Worm (Caenorhabditis elegans) whole organism, young adult: ENCODE measurements around the gene Y116A8C.38.

Source experiments
- C17E4.6 ChIP-seq: fragments of 200-800 bp; sonication (Bioruptor generic); IDR thresholded peaks from 2 replicates; pipeline ENCODE4 v1.3.6; 2022; ENCODE audit warnings: missing genetic modification reagents, missing genetic modification characterization, missing compliant biosample characterization
- F10E7.11 ChIP-seq: sonication (generic microtip); optimal IDR thresholded peaks from 2 replicates; lab custom pipeline; 2017; ENCODE audit warnings: mild to moderate bottlenecking, missing genetic modification characterization, moderate library complexity, missing compliant biosample characterization
- F22D6.2 ChIP-seq: sonication (generic microtip); optimal IDR thresholded peaks from 2 replicates; lab custom pipeline; 2016; ENCODE audit warnings: mild to moderate bottlenecking, missing genetic modification characterization, missing compliant biosample characterization
- K11D2.4 ChIP-seq: fragments of 200-800 bp; sonication (Bioruptor generic); IDR thresholded peaks from 2 replicates; pipeline ENCODE4 v1.3.6; 2022; ENCODE audit warnings: missing genetic modification reagents, missing genetic modification characterization, missing compliant biosample characterization
- Y67H2A.10 ChIP-seq: fragments of 200-800 bp; sonication (Bioruptor generic); conservative IDR thresholded peaks from 2 replicates; pipeline ENCODE4 v1.3.6; 2022; ENCODE audit warnings: missing genetic modification reagents, missing genetic modification characterization, missing compliant biosample characterization
- ZK185.1 ChIP-seq: sonication (generic microtip); optimal IDR thresholded peaks from 2 replicates; lab custom pipeline; 2016; ENCODE audit warnings: mild to moderate bottlenecking, missing genetic modification characterization, missing compliant biosample characterization; ENCODE audit not compliant: poor library complexity, severe bottlenecking
- aptf-2 ChIP-seq: fragments of 200-800 bp; sonication (Bioruptor generic); conservative IDR thresholded peaks from 2 replicates; pipeline ENCODE4 v1.3.6; 2022; ENCODE audit warnings: missing genetic modification reagents, missing genetic modification characterization, missing compliant biosample characterization
- bed-2 ChIP-seq: fragments of 200-800 bp; sonication (Bioruptor generic); IDR thresholded peaks from 2 replicates; pipeline ENCODE4 v1.3.6; 2022; ENCODE audit warnings: missing genetic modification reagents, missing genetic modification characterization, missing compliant biosample characterization
- ceh-40 ChIP-seq: fragments of 200-800 bp; sonication (Bioruptor generic); IDR thresholded peaks from 2 replicates; pipeline ENCODE4 v1.3.6; 2022; ENCODE audit warnings: missing genetic modification characterization, missing compliant biosample characterization
- dox-1 ChIP-seq: fragments of 200-800 bp; sonication (Bioruptor generic); IDR thresholded peaks from 2 replicates; pipeline ENCODE4 v1.3.6; 2022; ENCODE audit warnings: missing genetic modification reagents, missing genetic modification characterization, missing compliant biosample characterization
- dpl-1 ChIP-seq: fragments of 150-350 bp; optimal IDR thresholded peaks from 2 replicates; lab custom pipeline; 2014; ENCODE audit warnings: missing biosample characterization, missing genetic modification reagents, missing genetic modification characterization
- egrh-3 ChIP-seq: fragments of 200-800 bp; sonication (Bioruptor generic); IDR thresholded peaks from 2 replicates; pipeline ENCODE4 v1.3.6; 2022; ENCODE audit warnings: missing genetic modification reagents, missing genetic modification characterization, missing compliant biosample characterization
- hsf-1 ChIP-seq: fragments of 200-800 bp; sonication (Bioruptor generic); IDR thresholded peaks from 2 replicates; pipeline ENCODE4 v1.3.6; 2022; ENCODE audit warnings: missing genetic modification reagents, missing genetic modification characterization, missing compliant biosample characterization
- nhr-179 ChIP-seq: sonication (generic microtip); optimal IDR thresholded peaks from 2 replicates; lab custom pipeline; 2016; ENCODE audit warnings: mild to moderate bottlenecking, missing genetic modification characterization, missing compliant biosample characterization
- nhr-80 ChIP-seq: sonication (generic microtip); optimal IDR thresholded peaks from 2 replicates; lab custom pipeline; 2016; ENCODE audit warnings: missing genetic modification characterization, missing compliant biosample characterization
- rcor-1 ChIP-seq: fragments of 200-800 bp; sonication (Bioruptor generic); IDR thresholded peaks from 2 replicates; pipeline ENCODE4 v1.3.6; 2022; ENCODE audit warnings: missing genetic modification reagents, missing genetic modification characterization, missing compliant biosample characterization
- sdz-38 ChIP-seq: sonication (generic microtip); optimal IDR thresholded peaks from 2 replicates; lab custom pipeline; 2016; ENCODE audit warnings: missing genotype, missing genetic modification characterization, missing compliant biosample characterization
- sea-2 ChIP-seq: fragments of 200-800 bp; sonication (Bioruptor generic); IDR thresholded peaks from 2 replicates; pipeline ENCODE4 v1.3.6; 2022; ENCODE audit warnings: missing genetic modification characterization, missing compliant biosample characterization
- snpc-1.3 ChIP-seq: sonication (generic microtip); optimal IDR thresholded peaks from 2 replicates; lab custom pipeline; 2017; ENCODE audit warnings: missing genetic modification characterization, mild to moderate bottlenecking, missing compliant biosample characterization, antibody characterized with exemption, moderate library complexity, missing genotype, missing genetic modification reagents; ENCODE audit not compliant: insufficient read depth
- snpc-4 ChIP-seq, 5 experiments: fragments of 150-350 bp in 1 of 5; sonication (generic microtip) in 4 of 5; optimal IDR thresholded peaks; 2 replicates each; lab custom pipeline; 2014 to 2018; ENCODE audit warnings: missing genetic modification characterization in 5 of 5, missing biosample characterization in 3 of 5, antibody characterized with exemption in 2 of 5, mild to moderate bottlenecking in 2 of 5, missing compliant biosample characterization in 2 of 5, missing genotype in 2 of 5, moderate library complexity in 2 of 5, missing genetic modification reagents in 1 of 5
- tbp1 ChIP-seq: fragments of 200-800 bp; sonication (Bioruptor generic); optimal IDR thresholded peaks from 2 replicates; lab custom pipeline; 2018; ENCODE audit warnings: mild to moderate bottlenecking, missing genetic modification characterization, missing compliant biosample characterization
- tlf-1 ChIP-seq: fragments of 200-800 bp; sonication (Bioruptor generic); optimal IDR thresholded peaks from 2 replicates; lab custom pipeline; 2018; ENCODE audit warnings: mild to moderate bottlenecking, missing genetic modification characterization, missing compliant biosample characterization
- unc-130 ChIP-seq: sonication (generic microtip); optimal IDR thresholded peaks from 2 replicates; lab custom pipeline; 2016; ENCODE audit warnings: missing genetic modification reagents, missing genetic modification characterization, missing compliant biosample characterization
- zfh-2 ChIP-seq: fragments of 200-800 bp; sonication (Bioruptor generic); conservative IDR thresholded peaks from 2 replicates; pipeline ENCODE4 v1.3.6; 2022; ENCODE audit warnings: missing genetic modification reagents, missing genetic modification characterization, missing compliant biosample characterization
- zim-3 ChIP-seq: sonication (generic microtip); optimal IDR thresholded peaks from 2 replicates; lab custom pipeline; 2017; ENCODE audit warnings: mild to moderate bottlenecking, missing genetic modification characterization, moderate library complexity, missing compliant biosample characterization
- ztf-18 ChIP-seq: sonication (generic microtip); optimal IDR thresholded peaks from 2 replicates; lab custom pipeline; 2016; ENCODE audit warnings: missing genotype, mild to moderate bottlenecking, missing genetic modification characterization, missing compliant biosample characterization
- ztf-22 ChIP-seq: fragments of 200-800 bp; sonication (Bioruptor generic); optimal IDR thresholded peaks from 2 replicates; lab custom pipeline; 2018; ENCODE audit warnings: mild to moderate bottlenecking, missing genetic modification characterization, moderate library complexity, missing compliant biosample characterization
- ztf-25 ChIP-seq: fragments of 200-800 bp; sonication (Bioruptor generic); IDR thresholded peaks from 2 replicates; pipeline ENCODE4 v1.3.6; 2022; ENCODE audit warnings: missing genetic modification reagents, missing genetic modification characterization, missing compliant biosample characterization
- ztf-26 ChIP-seq: sonication (generic microtip); optimal IDR thresholded peaks from 2 replicates; lab custom pipeline; 2017; ENCODE audit warnings: missing genetic modification characterization, missing compliant biosample characterization
- ztf-3 ChIP-seq: fragments of 200-800 bp; sonication (Bioruptor generic); optimal IDR thresholded peaks from 2 replicates; lab custom pipeline; 2018; ENCODE audit warnings: mild to moderate bottlenecking, missing genetic modification characterization, missing compliant biosample characterization

Y116A8C.38 gene

DNA sequence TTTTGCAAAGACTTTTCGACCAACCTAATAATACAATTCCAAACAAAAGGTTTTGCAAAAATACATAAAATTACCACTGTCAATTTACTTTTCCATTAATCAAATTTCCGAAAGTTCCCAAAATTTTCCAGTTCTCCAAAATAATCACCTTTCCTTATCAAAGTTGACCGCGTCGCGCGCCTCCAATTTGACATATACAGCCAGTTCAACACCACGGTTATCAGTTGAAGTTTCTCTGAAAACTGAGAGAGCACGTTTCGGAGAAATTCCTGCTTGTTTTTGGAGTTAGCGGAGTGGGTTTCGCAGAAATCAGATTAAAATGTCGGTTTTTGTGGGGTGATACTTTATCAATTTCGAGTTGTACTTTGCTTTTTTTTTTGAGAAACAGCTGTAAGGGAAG is 47.7 kb downstream of the Y116A8C.38 start:
- TF ChIP-seq aptf-2 (GFP tag; lab: Robert Waterston, UW) (no peak), dox-1 (peak; percentile 32; the same call in 1 of the 2 replicates), nhr-80 (tag; lab: Kevin White, UChicago) (peak; percentile 55), ztf-22 (GFP tag; lab: Kevin White, UChicago) (no peak)
- TF ChIP-seq, all 124 proteins: peak for 2

DNA sequence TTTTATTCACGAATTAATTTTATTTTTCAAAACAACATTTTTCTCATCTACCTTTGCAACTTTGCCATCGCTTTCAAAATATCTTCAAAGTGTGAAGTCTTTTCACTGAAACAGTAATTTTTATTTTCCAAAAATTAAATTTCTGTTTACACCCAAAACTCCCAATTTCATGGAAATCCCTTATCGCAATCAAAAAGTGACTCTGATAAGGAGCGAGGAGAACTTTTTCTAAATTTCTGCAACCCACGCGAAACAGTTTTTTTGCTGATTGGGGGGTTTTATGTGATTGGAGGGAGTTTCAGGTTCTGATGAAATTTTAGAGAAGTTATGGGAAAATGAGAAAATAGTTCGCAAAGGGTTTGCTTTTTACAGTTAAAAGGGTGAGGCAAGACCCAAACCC is 48.2 kb downstream of the Y116A8C.38 start:
- TF ChIP-seq ztf-3 (GFP tag; lab: Kevin White, UChicago), result no peak
- TF ChIP-seq snpc-4 (GFP tag; optimal IDR thresholded peaks at IDR 0.05; lab: Kevin White, UChicago), result no peak
- TF ChIP-seq snpc-4 (tag; optimal IDR thresholded peaks at IDR 0.05; lab: Kevin White, UChicago), result peak in 3 of 4 experiments; percentile 12 to 59 (median 18)
- TF ChIP-seq dpl-1 (GFP tag; lab: Kevin White, UChicago), result no peak

DNA sequence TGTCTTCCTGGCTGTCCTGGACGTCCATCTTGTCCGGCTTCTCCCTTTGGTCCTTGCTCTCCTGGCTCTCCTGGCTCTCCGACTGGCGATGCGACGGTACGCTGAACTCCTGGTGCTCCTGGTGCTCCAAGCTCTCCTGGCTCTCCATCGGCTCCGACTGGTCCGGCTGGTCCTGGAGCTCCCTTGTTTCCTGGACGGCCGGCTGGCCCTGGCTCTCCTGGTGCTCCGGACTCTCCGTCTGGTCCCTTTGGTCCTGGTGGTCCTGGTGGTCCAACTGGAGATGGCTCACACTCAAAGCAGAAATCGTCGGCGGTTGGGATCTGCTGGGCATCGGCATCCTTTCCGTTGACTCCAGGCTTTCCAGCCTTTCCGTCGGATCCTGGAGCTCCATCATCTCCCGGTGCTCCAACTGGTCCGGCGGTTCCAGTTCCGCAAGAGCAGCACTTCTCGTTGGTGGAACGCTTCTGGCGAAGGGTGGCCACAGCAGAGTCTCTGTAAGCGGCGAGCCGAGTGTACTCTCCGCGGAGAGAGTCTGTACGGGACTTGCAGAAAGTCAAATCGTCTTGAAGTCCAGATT is 51.8 kb downstream of the Y116A8C.38 start:
- TF ChIP-seq rcor-1 (GFP tag; lab: Robert Waterston, UW) (no peak), C17E4.6 (GFP tag; lab: Robert Waterston, UW) (no peak), ztf-18 (tag; lab: Kevin White, UChicago) (no peak), egrh-3 (peak; percentile 96), snpc-1.3 (tag; lab: Kevin White, UChicago) (no peak), zfh-2 (GFP tag; lab: Robert Waterston, UW) (peak; percentile 91), F10E7.11 (tag; lab: Kevin White, UChicago) (no peak), nhr-179 (tag; lab: Kevin White, UChicago) (peak; percentile 39), bed-2 (GFP tag; lab: Robert Waterston, UW) (no peak), ceh-40 (GFP tag; lab: Robert Waterston, UW) (no peak), F22D6.2 (tag; lab: Kevin White, UChicago) (no peak), ZK185.1 (tag; lab: Kevin White, UChicago) (no peak), Y67H2A.10 (GFP tag; lab: Robert Waterston, UW) (no peak), zim-3 (tag; lab: Kevin White, UChicago) (no peak), sea-2 (GFP tag; lab: Robert Waterston, UW) (no peak), hsf-1 (GFP tag; lab: Robert Waterston, UW) (no peak), sdz-38 (tag; lab: Kevin White, UChicago) (no peak), unc-130 (GFP tag; lab: Kevin White, UChicago) (no peak), tbp1 (no peak), ztf-25 (GFP tag; lab: Robert Waterston, UW) (no peak), ztf-26 (tag; lab: Kevin White, UChicago) (no peak), tlf-1 (GFP tag; lab: Kevin White, UChicago) (no peak), K11D2.4 (GFP tag; lab: Robert Waterston, UW) (no peak)
